Fruit fly (Drosophila melanogaster): Measurements from ENCODE around the gene CG4835.

The CG4835 gene

dm6 chr3L:5511959-5512358, 32.4 kb downstream of the CG4835 start (continued):
- TF ChIP-seq CG31441 (GFP tag; IDR thresholded peaks at IDR 0.05) (peak; percentile 83), CG13775 (GFP tag; optimal IDR thresholded peaks at IDR 0.05) (peak; percentile 89), corto (GFP tag; optimal IDR thresholded peaks at IDR 0.05) (no peak), CG2202 (tag; optimal IDR thresholded peaks at IDR 0.05) (peak; percentile 70), CG9215 (GFP tag; IDR thresholded peaks at IDR 0.05) (peak; percentile 54), Sin3A (optimal IDR thresholded peaks at IDR 0.05) (no peak), NfI (GFP tag; optimal IDR thresholded peaks at IDR 0.05) (peak; percentile 97), CG4617 (GFP tag; optimal IDR thresholded peaks at IDR 0.05; ENCODE audit: borderline replicate concordance) (peak; percentile 49), trem (tag; optimal IDR thresholded peaks at IDR 0.05) (peak; percentile 51), CG7357 (GFP tag; IDR thresholded peaks at IDR 0.05) (no peak), CkIIα-i1 (GFP tag; IDR thresholded peaks at IDR 0.05) (no peak), CG13894 (tag; optimal IDR thresholded peaks at IDR 0.05) (no peak), Sox102F (GFP tag; optimal IDR thresholded peaks at IDR 0.05) (peak; percentile 70), emc (GFP tag; optimal IDR thresholded peaks at IDR 0.05) (peak; percentile 81), Hmr (GFP tag; optimal IDR thresholded peaks at IDR 0.05) (peak; percentile 97), CG33557 (GFP tag; optimal IDR thresholded peaks at IDR 0.05) (peak; percentile 57), Six4 (GFP tag; optimal IDR thresholded peaks at IDR 0.05) (peak; percentile 76), CG16863 (GFP tag; optimal IDR thresholded peaks at IDR 0.05) (peak; percentile 76), zfh2 (GFP tag; optimal IDR thresholded peaks at IDR 0.05) (peak; percentile 76), unc-4 (GFP tag; IDR thresholded peaks at IDR 0.05; ENCODE audit: partially characterized antibody) (peak; percentile 15; the same call in 1 of the 2 replicates), CG14860 (GFP tag; IDR thresholded peaks at IDR 0.05; ENCODE audit: partially characterized antibody) (0 out of 3 replicates have a peak, but pooled peaks have one; percentile 8), pb (GFP tag; optimal IDR thresholded peaks at IDR 0.05) (peak; percentile 87), fru (optimal IDR thresholded peaks at IDR 0.05) (no peak), kay (GFP tag; optimal IDR thresholded peaks at IDR 0.05) (no peak), cg (GFP tag; optimal IDR thresholded peaks at IDR 0.05) (no peak), sr (GFP tag; IDR thresholded peaks at IDR 0.05) (peak; percentile 93), nerfin-1 (tag; optimal IDR thresholded peaks at IDR 0.05) (no peak), sna (GFP tag; IDR thresholded peaks at IDR 0.05; ENCODE audit: partially characterized antibody) (no peak; the same call in 1 of the 2 replicates), CG12299 (tag; optimal IDR thresholded peaks at IDR 0.05) (peak; percentile 82), CG6175 (GFP tag; IDR thresholded peaks at IDR 0.05) (peak; percentile 83; the same call in 2 of the 3 replicates), CG12071 (GFP tag; optimal IDR thresholded peaks at IDR 0.05) (peak; percentile 93), mld (GFP tag; IDR thresholded peaks at IDR 0.05; ENCODE audit: partially characterized antibody) (no peak), Bteb2 (GFP tag; optimal IDR thresholded peaks at IDR 0.05) (peak; percentile 91), ato (GFP tag; IDR thresholded peaks at IDR 0.05; ENCODE audit: partially characterized antibody) (0 out of 2 replicates have a peak, but pooled peaks have one; percentile 12), CG12769 (tag; optimal IDR thresholded peaks at IDR 0.05) (peak; percentile 69), CG1603 (tag; optimal IDR thresholded peaks at IDR 0.05) (peak; percentile 96), Stat92E (GFP tag; optimal IDR thresholded peaks at IDR 0.05) (no peak), ERR (GFP tag; optimal IDR thresholded peaks at IDR 0.05) (no peak), ems (GFP tag; optimal IDR thresholded peaks at IDR 0.05) (peak; percentile 81), zf30C (GFP tag; optimal IDR thresholded peaks at IDR 0.05) (no peak), CG14667 (GFP tag; IDR thresholded peaks at IDR 0.05) (no peak), az2 (GFP tag; optimal IDR thresholded peaks at IDR 0.05) (peak; percentile 76), Camta (GFP tag; optimal IDR thresholded peaks at IDR 0.05) (peak; percentile 87), dysf (GFP tag; IDR thresholded peaks at IDR 0.05) (peak; percentile 78; the same call in 2 of the 3 replicates), Elba2 (GFP tag; optimal IDR thresholded peaks at IDR 0.05) (no peak), caup (GFP tag; optimal IDR thresholded peaks at IDR 0.05; ENCODE audit: severe bottlenecking) (peak; percentile 97), CG4820 (GFP tag; optimal IDR thresholded peaks at IDR 0.05) (peak; percentile 66), PHDP (tag; optimal IDR thresholded peaks at IDR 0.05) (peak; percentile 92), CG11456 (GFP tag; IDR thresholded peaks at IDR 0.05) (peak; percentile 91), sug (tag; optimal IDR thresholded peaks at IDR 0.05) (peak; percentile 88)

Data from whole organism, embryonic.